Worm (Caenorhabditis elegans): Measurements from ENCODE around the gene npp-22.

DNA sequence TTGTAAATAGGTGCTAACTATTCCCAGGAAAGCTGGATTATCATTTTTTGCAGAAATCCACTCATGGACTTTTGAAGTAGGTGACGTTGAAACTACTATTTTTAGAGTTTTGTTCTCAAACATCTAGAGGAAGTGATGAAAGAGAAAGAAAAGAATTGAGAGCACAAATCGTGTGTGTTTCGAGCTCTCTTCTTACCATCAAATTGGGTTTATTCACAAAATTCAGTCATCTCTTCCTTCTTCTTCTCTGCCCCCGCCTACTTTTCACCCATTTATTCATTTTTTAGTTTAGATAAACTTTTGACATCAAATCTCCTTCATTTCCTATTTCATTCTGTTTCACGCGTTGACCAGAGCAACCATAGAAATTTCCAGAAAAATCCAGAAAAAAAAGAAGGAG is 46.4 kb downstream of the npp-22 start, which contains the start of gene W05E10.2:
- no peak for TF ChIP-seq nhr-237 (tag; optimal IDR thresholded peaks at IDR 0.05)
- no peak for TF ChIP-seq aly-2 (tag; optimal IDR thresholded peaks at IDR 0.05)
- no peak for TF ChIP-seq ztf-11 (tag; optimal IDR thresholded peaks at IDR 0.05)
- no peak for TF ChIP-seq unc-39 (tag; optimal IDR thresholded peaks at IDR 0.05)
- TF ChIP-seq ces-1 (GFP tag; optimal IDR thresholded peaks at IDR 0.05), result no peak
- no peak for TF ChIP-seq mdl-1 (tag; optimal IDR thresholded peaks at IDR 0.05)
- no peak for TF ChIP-seq daf-16 (GFP tag; optimal IDR thresholded peaks at IDR 0.05)
- TF ChIP-seq daf-16 (tag; optimal IDR thresholded peaks at IDR 0.05), result no peak
- no peak for TF ChIP-seq arid-1 (GFP tag; conservative IDR thresholded peaks at IDR 0.05)
- TF ChIP-seq unc-130 (GFP tag; optimal IDR thresholded peaks at IDR 0.05), result no peak
- no peak for TF ChIP-seq nhr-25 (tag; optimal IDR thresholded peaks at IDR 0.05; ENCODE audit: borderline replicate concordance, insufficient read depth)
- no peak for TF ChIP-seq lsy-2 (tag; optimal IDR thresholded peaks at IDR 0.05)
- no peak for TF ChIP-seq lin-38 (GFP tag; IDR thresholded peaks at IDR 0.05)
- no peak for TF ChIP-seq snpc-4 (tag; optimal IDR thresholded peaks at IDR 0.05)

Data from whole organism, L4 larva.